Worm (Caenorhabditis elegans): Measurements from ENCODE around the gene acl-7.

The acl-7 gene

DNA sequence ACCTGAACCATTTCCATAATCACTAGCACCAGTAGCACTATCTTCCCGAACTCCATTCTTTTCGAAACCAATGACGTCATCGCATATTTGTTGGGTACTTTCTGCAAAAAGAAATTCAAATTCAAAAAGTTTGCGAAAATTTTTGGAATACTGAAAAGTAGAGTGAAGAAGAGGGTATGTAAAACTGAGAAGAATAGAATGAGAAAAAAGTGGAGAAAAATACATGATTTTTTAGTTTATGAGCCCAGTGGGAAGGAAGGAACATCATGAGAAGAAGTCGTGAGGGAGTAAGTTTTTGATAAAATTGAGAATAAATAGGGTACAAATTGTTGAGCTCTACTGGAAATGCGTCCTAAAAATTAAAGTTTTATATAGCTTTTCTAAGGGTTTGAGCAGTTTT is 23.8 kb upstream of the acl-7 start, which contains the start of gene lgc-35:
TSS of gene lgc-35 (minus strand) at position 101 of the 400 bp plus-strand sequence.
- peak; percentile 14 for TF ChIP-seq zip-8 (tag; optimal IDR thresholded peaks at IDR 0.05)
- TF ChIP-seq mab-5 (tag; optimal IDR thresholded peaks at IDR 0.05), result no peak

DNA sequence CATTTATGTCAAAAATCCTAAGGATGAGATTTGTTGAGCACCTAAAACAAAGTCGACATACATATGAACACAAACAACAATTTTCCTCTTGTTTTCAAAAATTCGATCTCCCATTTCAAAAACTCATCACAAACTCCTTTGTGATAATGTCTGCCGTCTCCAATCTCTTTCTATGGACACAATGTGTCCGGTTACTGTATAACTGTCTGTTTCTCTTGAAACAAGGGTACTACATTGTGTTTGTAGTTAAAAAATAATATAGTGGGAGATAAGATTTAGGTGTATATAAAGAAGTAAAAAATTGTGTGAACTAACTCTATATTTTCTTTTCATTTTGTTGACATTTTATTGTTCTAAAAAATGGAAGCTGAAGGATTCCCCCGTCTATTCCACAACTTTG is 14.1 kb upstream of the acl-7 start, which contains the start of gene bcmo-1:
TSS of gene bcmo-1 (plus strand) at position 330 of the 400 bp plus-strand sequence.
- TF ChIP-seq bed-3 (GFP tag; optimal IDR thresholded peaks at IDR 0.05) (no peak), sem-2 (GFP tag; optimal IDR thresholded peaks at IDR 0.05) (no peak), mls-2 (tag; optimal IDR thresholded peaks at IDR 0.05) (no peak), nhr-2 (tag; optimal IDR thresholded peaks at IDR 0.05) (no peak), unc-120 (tag; optimal IDR thresholded peaks at IDR 0.05; ENCODE audit: poor library complexity, severe bottlenecking) (no peak), nhr-28 (tag; optimal IDR thresholded peaks at IDR 0.05) (no peak), elt-1 (tag; optimal IDR thresholded peaks at IDR 0.05; ENCODE audit: borderline replicate concordance, insufficient read depth) (no peak), ceh-43 (GFP tag; optimal IDR thresholded peaks at IDR 0.05) (no peak), M03D4.4 (tag; optimal IDR thresholded peaks at IDR 0.05) (no peak), flh-1 (GFP tag; optimal IDR thresholded peaks at IDR 0.05) (no peak), lin-13 (tag; optimal IDR thresholded peaks at IDR 0.05) (no peak), ceh-39 (tag; optimal IDR thresholded peaks at IDR 0.05) (no peak)

DNA sequence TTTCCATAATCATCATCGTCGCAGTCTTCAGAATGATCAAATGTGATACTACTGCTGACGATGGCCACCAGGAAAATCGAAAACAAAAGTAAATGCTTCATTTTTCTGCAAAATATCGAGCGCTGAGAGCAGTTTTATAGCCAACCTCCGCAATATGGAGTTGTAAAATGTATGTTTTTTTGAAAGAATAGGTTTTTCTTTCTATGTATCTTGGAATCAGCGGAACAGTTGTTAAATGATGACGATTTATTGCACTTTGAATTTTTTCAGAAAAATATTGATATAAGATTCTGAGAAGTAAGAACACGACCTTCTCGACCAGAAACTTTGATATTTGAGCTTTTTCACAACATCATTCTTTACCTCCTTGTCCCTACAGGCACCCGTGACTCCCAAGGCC is 12.6 kb upstream of the acl-7 start, which contains the start of gene Y46G5A.23:
TSS of gene Y46G5A.23 (minus strand) at position 101 of the 400 bp plus-strand sequence.
- TF ChIP-seq unc-39 (tag; optimal IDR thresholded peaks at IDR 0.05), result no peak
- no peak for TF ChIP-seq flh-1 (GFP tag; optimal IDR thresholded peaks at IDR 0.05)
- TF ChIP-seq tbx-8 (GFP tag; optimal IDR thresholded peaks at IDR 0.05), result no peak
- no peak for TF ChIP-seq ztf-11 (tag; optimal IDR thresholded peaks at IDR 0.05)
- TF ChIP-seq sem-2 (GFP tag; optimal IDR thresholded peaks at IDR 0.05), result no peak
- TF ChIP-seq unc-120 (tag; optimal IDR thresholded peaks at IDR 0.05; ENCODE audit: poor library complexity, severe bottlenecking), result no peak

DNA sequence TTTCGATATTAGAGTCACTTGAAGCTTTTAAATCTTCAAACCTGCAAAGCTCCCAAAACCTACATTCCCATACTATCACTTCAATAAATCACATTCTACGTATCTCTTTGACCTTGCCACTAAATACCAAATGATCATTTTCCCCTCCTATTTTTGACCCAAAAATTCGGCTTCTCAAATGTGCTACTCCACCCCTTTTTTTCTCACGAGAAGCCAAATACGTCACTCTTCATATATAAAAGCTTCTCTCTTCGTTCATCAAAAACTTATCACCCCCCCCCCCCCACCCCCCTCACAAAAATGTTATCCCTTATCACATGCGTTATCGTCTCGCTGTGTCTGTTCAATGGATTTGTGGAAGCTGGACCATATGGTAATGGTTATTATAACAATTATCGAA is 10.5 kb upstream of the acl-7 start, which contains the start of gene Y46G5A.38:
TSS of gene Y46G5A.38 (plus strand) at position 301 of the 400 bp plus-strand sequence.
- TF ChIP-seq ham-2 (GFP tag; optimal IDR thresholded peaks at IDR 0.05) (no peak), elt-3 (tag; optimal IDR thresholded peaks at IDR 0.05) (no peak), zip-8 (tag; optimal IDR thresholded peaks at IDR 0.05) (no peak), tbx-8 (GFP tag; optimal IDR thresholded peaks at IDR 0.05) (no peak), ces-1 (GFP tag; optimal IDR thresholded peaks at IDR 0.05) (no peak), elt-1 (tag; optimal IDR thresholded peaks at IDR 0.05; ENCODE audit: borderline replicate concordance, insufficient read depth) (no peak), nhr-2 (tag; optimal IDR thresholded peaks at IDR 0.05) (no peak), sptf-1 (tag; optimal IDR thresholded peaks at IDR 0.05) (no peak), pha-4 (tag; optimal IDR thresholded peaks at IDR 0.05) (no peak), unc-120 (tag; optimal IDR thresholded peaks at IDR 0.05; ENCODE audit: poor library complexity, severe bottlenecking) (no peak)

DNA sequence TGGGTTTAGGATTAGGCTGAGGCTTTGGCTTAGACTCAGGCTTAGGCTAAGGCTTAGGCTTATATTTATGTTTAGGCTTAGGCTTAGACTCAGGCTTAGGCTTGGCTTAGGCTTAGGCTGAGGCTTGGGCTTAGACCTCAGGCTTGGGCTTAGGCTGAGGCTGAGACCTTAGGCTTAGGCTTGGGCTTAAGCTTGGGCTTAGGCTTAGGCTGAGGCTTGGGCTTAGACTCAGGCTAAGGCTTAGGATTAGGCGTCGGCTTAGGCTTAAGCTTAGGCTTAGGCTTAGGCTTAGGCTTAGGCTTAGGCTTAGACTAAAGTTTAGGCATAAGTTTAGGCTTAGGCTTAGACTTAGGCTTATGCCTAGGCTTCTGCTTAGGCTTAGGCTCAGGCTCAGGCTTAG is 8.2 kb upstream of the acl-7 start:
- no peak for TF ChIP-seq ceh-39 (tag; optimal IDR thresholded peaks at IDR 0.05)
- TF ChIP-seq unc-62 (GFP tag; optimal IDR thresholded peaks at IDR 0.05), result no peak
- TF ChIP-seq ham-2 (GFP tag; optimal IDR thresholded peaks at IDR 0.05), result peak; percentile 57
- TF ChIP-seq lin-13 (tag; optimal IDR thresholded peaks at IDR 0.05), result no peak

DNA sequence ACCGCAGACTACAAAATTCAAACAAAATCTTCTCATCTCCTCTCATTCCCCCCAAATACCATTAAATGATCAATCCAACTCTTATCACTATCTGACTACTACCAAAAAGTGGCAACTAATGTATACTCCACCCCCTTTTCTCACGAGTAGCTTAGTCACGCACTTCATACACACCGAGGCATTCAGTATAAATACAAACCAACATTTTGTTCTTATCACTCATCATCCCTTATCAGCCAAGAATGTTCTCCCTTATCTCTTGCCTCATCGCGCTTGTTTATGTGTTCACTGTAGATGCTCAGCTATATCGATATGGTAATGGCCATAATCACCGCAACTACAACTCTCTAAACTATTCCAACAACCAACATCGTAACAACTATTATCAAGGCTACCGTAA is 7.2 kb upstream of the acl-7 start, which contains the start of gene Y46G5A.36:
TSS of gene Y46G5A.36 (plus strand) at position 243 of the 400 bp plus-strand sequence.
- TF ChIP-seq elt-3 (tag; optimal IDR thresholded peaks at IDR 0.05) (no peak), ham-2 (GFP tag; optimal IDR thresholded peaks at IDR 0.05) (no peak), pha-4 (tag; optimal IDR thresholded peaks at IDR 0.05) (no peak), sptf-1 (tag; optimal IDR thresholded peaks at IDR 0.05) (no peak), hlh-1 (tag; optimal IDR thresholded peaks at IDR 0.05) (no peak), cnd-1 (tag; optimal IDR thresholded peaks at IDR 0.05) (no peak), unc-120 (tag; optimal IDR thresholded peaks at IDR 0.05; ENCODE audit: poor library complexity, severe bottlenecking) (no peak), unc-39 (tag; optimal IDR thresholded peaks at IDR 0.05) (no peak), ztf-11 (tag; optimal IDR thresholded peaks at IDR 0.05) (no peak), zip-8 (tag; optimal IDR thresholded peaks at IDR 0.05) (no peak), sem-2 (GFP tag; optimal IDR thresholded peaks at IDR 0.05) (no peak), lin-32 (GFP tag; optimal IDR thresholded peaks at IDR 0.05) (no peak), lsy-2 (tag; optimal IDR thresholded peaks at IDR 0.05) (no peak), nhr-28 (tag; optimal IDR thresholded peaks at IDR 0.05) (no peak), drap-1 (GFP tag; optimal IDR thresholded peaks at IDR 0.05) (no peak)

Measured in whole organism, mixed stage, embryonic.